Worm (Caenorhabditis elegans) whole organism, late embryonic: ENCODE results near the gene C30G7.2.

Experiments
- C08G9.2 ChIP-seq: sonication (generic microtip); optimal IDR thresholded peaks from 2 replicates; lab custom pipeline; 2016; ENCODE audit warnings: mild to moderate bottlenecking, missing genetic modification characterization, moderate library complexity, missing compliant biosample characterization
- K02D7.2 ChIP-seq: sonication (generic microtip); optimal IDR thresholded peaks from 2 replicates; lab custom pipeline; 2017; ENCODE audit warnings: mild to moderate bottlenecking, missing genetic modification characterization, missing compliant biosample characterization
- K09A11.1 ChIP-seq: sonication (generic microtip); optimal IDR thresholded peaks from 2 replicates; lab custom pipeline; 2017; ENCODE audit warnings: antibody characterized with exemption, mild to moderate bottlenecking, missing genetic modification characterization, missing compliant biosample characterization; ENCODE audit not compliant: insufficient read depth
- T23F11.4 ChIP-seq: fragments of 200-800 bp; sonication (Bioruptor generic); optimal IDR thresholded peaks from 2 replicates; lab custom pipeline; 2018; ENCODE audit warnings: mild to moderate bottlenecking, missing genetic modification characterization, missing compliant biosample characterization
- Y22D7AL.16 ChIP-seq: sonication (generic microtip); optimal IDR thresholded peaks from 2 replicates; lab custom pipeline; 2016; ENCODE audit warnings: missing genetic modification characterization, missing compliant biosample characterization
- ahr-1 ChIP-seq: sonication (generic microtip); optimal IDR thresholded peaks from 2 replicates; lab custom pipeline; 2016; ENCODE audit warnings: missing genetic modification characterization, missing compliant biosample characterization
- ama-1 ChIP-seq: fragments of 150-350 bp; optimal IDR thresholded peaks from 2 replicates; lab custom pipeline; 2014
- ceh-18 ChIP-seq: sonication (generic microtip); optimal IDR thresholded peaks from 2 replicates; lab custom pipeline; 2016; ENCODE audit warnings: missing genetic modification characterization, missing compliant biosample characterization
- ceh-19 ChIP-seq: fragments of 200-800 bp; sonication (Bioruptor generic); optimal IDR thresholded peaks from 2 replicates; lab custom pipeline; 2018; ENCODE audit warnings: mild to moderate bottlenecking, missing genetic modification characterization, missing compliant biosample characterization
- ceh-2 ChIP-seq: sonication (generic microtip); optimal IDR thresholded peaks from 2 replicates; lab custom pipeline; 2016; ENCODE audit warnings: missing genotype, missing genetic modification characterization, missing compliant biosample characterization
- ceh-30 ChIP-seq: fragments of 150-350 bp; optimal IDR thresholded peaks from 2 replicates; lab custom pipeline; 2014; ENCODE audit warnings: missing biosample characterization, missing genetic modification characterization
- ceh-31 ChIP-seq: sonication (generic microtip); optimal IDR thresholded peaks from 2 replicates; lab custom pipeline; 2016; ENCODE audit warnings: missing genetic modification characterization, missing compliant biosample characterization
- ceh-34 ChIP-seq: sonication (generic microtip); optimal IDR thresholded peaks from 2 replicates; lab custom pipeline; 2016; ENCODE audit warnings: mild to moderate bottlenecking, missing genetic modification characterization, missing compliant biosample characterization
- che-1 ChIP-seq: sonication (generic microtip); optimal IDR thresholded peaks from 2 replicates; lab custom pipeline; 2016; ENCODE audit warnings: mild to moderate bottlenecking, missing genetic modification characterization, missing compliant biosample characterization
- dve-1 ChIP-seq: sonication (generic microtip); optimal IDR thresholded peaks from 2 replicates; lab custom pipeline; 2017; ENCODE audit warnings: antibody characterized with exemption, mild to moderate bottlenecking, missing genetic modification characterization, missing compliant biosample characterization
- elt-2 ChIP-seq: sonication (generic microtip); optimal IDR thresholded peaks from 2 replicates; lab custom pipeline; 2016; ENCODE audit warnings: missing genetic modification reagents, missing genetic modification characterization, missing compliant biosample characterization
- elt-4 ChIP-seq: sonication (generic microtip); optimal IDR thresholded peaks from 2 replicates; lab custom pipeline; 2016; ENCODE audit warnings: missing genetic modification characterization, missing compliant biosample characterization
- eyg-1 ChIP-seq: sonication (generic microtip); optimal IDR thresholded peaks from 2 replicates; lab custom pipeline; 2016; ENCODE audit warnings: missing genotype, missing genetic modification characterization, missing compliant biosample characterization
- fax-1 ChIP-seq: sonication (generic microtip); optimal IDR thresholded peaks from 2 replicates; lab custom pipeline; 2016; ENCODE audit warnings: missing genotype, missing genetic modification characterization, missing compliant biosample characterization
- fkh-6 ChIP-seq: sonication (generic microtip); optimal IDR thresholded peaks from 2 replicates; lab custom pipeline; 2016; ENCODE audit warnings: missing genetic modification characterization, missing compliant biosample characterization
- hlh-13 ChIP-seq: fragments of 200-800 bp; sonication (Bioruptor generic); optimal IDR thresholded peaks from 2 replicates; lab custom pipeline; 2018; ENCODE audit warnings: mild to moderate bottlenecking, missing genetic modification characterization, missing compliant biosample characterization
- lim-6 ChIP-seq: sonication (generic microtip); optimal IDR thresholded peaks from 2 replicates; lab custom pipeline; 2016; ENCODE audit warnings: missing genetic modification characterization, missing compliant biosample characterization
- nfya-1 ChIP-seq: sonication (generic microtip); optimal IDR thresholded peaks from 2 replicates; lab custom pipeline; 2017; ENCODE audit warnings: missing genetic modification characterization, mild to moderate bottlenecking, missing compliant biosample characterization, antibody characterized with exemption, moderate library complexity
- nhr-232 ChIP-seq: sonication (generic microtip); optimal IDR thresholded peaks from 2 replicates; lab custom pipeline; 2016; ENCODE audit warnings: missing genetic modification characterization, missing compliant biosample characterization
- npax-4 ChIP-seq: sonication (generic microtip); optimal IDR thresholded peaks from 2 replicates; lab custom pipeline; 2016; ENCODE audit warnings: missing genetic modification characterization, missing compliant biosample characterization
- odd-2 ChIP-seq: sonication (generic microtip); optimal IDR thresholded peaks from 2 replicates; lab custom pipeline; 2017; ENCODE audit warnings: antibody characterized with exemption, mild to moderate bottlenecking, missing genetic modification characterization, missing compliant biosample characterization
- pat-9 ChIP-seq: fragments of 200-800 bp; sonication (Bioruptor generic); optimal IDR thresholded peaks from 2 replicates; lab custom pipeline; 2018; ENCODE audit warnings: mild to moderate bottlenecking, missing genetic modification characterization, moderate library complexity, missing compliant biosample characterization
- pha-2 ChIP-seq: sonication (generic microtip); optimal IDR thresholded peaks from 2 replicates; lab custom pipeline; 2017; ENCODE audit warnings: mild to moderate bottlenecking, missing genetic modification characterization, missing compliant biosample characterization
- pha-4 ChIP-seq: fragments of 150-350 bp; optimal IDR thresholded peaks from 2 replicates; lab custom pipeline; 2018; ENCODE audit warnings: missing biosample characterization, missing genetic modification reagents, missing genetic modification characterization
- pqm-1 ChIP-seq: sonication (generic microtip); optimal IDR thresholded peaks from 2 replicates; lab custom pipeline; 2016; ENCODE audit warnings: missing genetic modification characterization, missing compliant biosample characterization
- pros-1 ChIP-seq: fragments of 150-350 bp; optimal IDR thresholded peaks from 2 replicates; lab custom pipeline; 2014; ENCODE audit warnings: missing biosample characterization, missing genetic modification reagents, missing genetic modification characterization
- sdc-2 ChIP-seq: sonication (generic microtip); optimal IDR thresholded peaks from 2 replicates; lab custom pipeline; 2016; ENCODE audit warnings: missing genotype, missing genetic modification characterization, missing compliant biosample characterization
- syd-9 ChIP-seq: sonication (generic microtip); optimal IDR thresholded peaks from 2 replicates; lab custom pipeline; 2016; ENCODE audit warnings: mild to moderate bottlenecking, missing genetic modification characterization, moderate library complexity, missing compliant biosample characterization
- tbx-2 ChIP-seq: sonication (generic microtip); optimal IDR thresholded peaks from 2 replicates; lab custom pipeline; 2016; ENCODE audit warnings: missing genetic modification characterization, missing compliant biosample characterization
- ttx-3 ChIP-seq: sonication (generic microtip); optimal IDR thresholded peaks from 2 replicates; lab custom pipeline; 2016; ENCODE audit warnings: missing genetic modification reagents, missing genetic modification characterization, missing compliant biosample characterization
- unc-3 ChIP-seq, 2 experiments: fragments of 200-800 bp in 1 of 2; sonication (Bioruptor generic) in 1 of 2; sonication (generic microtip) in 1 of 2; conservative IDR thresholded peaks in 1 of 2; optimal IDR thresholded peaks in 1 of 2; 2 replicates each; pipeline versions ENCODE4 v1.3.6 to Lab custom; 2016 to 2022; ENCODE audit warnings: missing compliant biosample characterization in 2 of 2, missing genetic modification characterization in 2 of 2, missing genetic modification reagents in 1 of 2
- unc-55 ChIP-seq: sonication (generic microtip); optimal IDR thresholded peaks from 2 replicates; lab custom pipeline; 2017; ENCODE audit warnings: missing biosample characterization, missing genetic modification reagents, missing genetic modification characterization
- ztf-16 ChIP-seq: sonication (generic microtip); optimal IDR thresholded peaks from 2 replicates; lab custom pipeline; 2017; ENCODE audit warnings: missing genetic modification characterization, missing compliant biosample characterization

C30G7.2 gene

ce11 chrV:14909331-14909835 lies 27.3 kb upstream of the C30G7.2 start, which contains the start of gene H12D21.9:
Gene H12D21.9 (minus strand): TSS chrV:14909478.
- TF ChIP-seq che-1 (tag; lab: Kevin White, UChicago) (no peak), unc-55 (peak; percentile 16), ceh-18 (tag; lab: Kevin White, UChicago) (peak; percentile 41)

DNA sequence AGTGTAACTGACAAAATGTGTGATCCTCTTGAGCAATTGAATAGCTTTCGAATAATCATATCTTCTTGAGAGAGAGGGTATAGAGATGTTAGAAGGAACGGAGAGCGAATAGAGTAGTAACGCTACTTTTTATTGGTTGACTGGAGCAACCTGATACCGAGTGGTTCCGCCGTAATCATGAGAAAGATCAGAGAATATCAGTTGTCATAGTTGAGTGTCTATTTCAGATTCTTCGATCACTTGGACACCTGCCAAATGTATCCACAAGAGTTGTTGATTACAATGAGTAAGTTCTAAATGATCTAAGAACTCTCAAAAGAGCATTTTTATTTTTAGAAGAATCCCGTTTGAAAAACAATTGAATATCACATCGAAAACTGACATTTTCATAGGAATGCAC lies 25.9 kb upstream of the C30G7.2 start:
- TF ChIP-seq syd-9 (no peak), ceh-31 (no peak), pha-2 (no peak), ama-1 (lab: Kevin White, UChicago) (no peak), sdc-2 (tag; lab: Kevin White, UChicago) (no peak), ceh-19 (no peak), K02D7.2 (tag; lab: Kevin White, UChicago) (no peak), hlh-13 (no peak), pha-4 (tag; lab: Kevin White, UChicago) (no peak), unc-3 (GFP tag; conservative IDR thresholded peaks at IDR 0.05; lab: Robert Waterston, UW) (no peak), unc-3 (tag; optimal IDR thresholded peaks at IDR 0.05; lab: Kevin White, UChicago) (no peak), fkh-6 (no peak), odd-2 (no peak), elt-4 (tag; lab: Kevin White, UChicago) (no peak), ceh-18 (tag; lab: Kevin White, UChicago) (no peak), unc-55 (no peak)

DNA sequence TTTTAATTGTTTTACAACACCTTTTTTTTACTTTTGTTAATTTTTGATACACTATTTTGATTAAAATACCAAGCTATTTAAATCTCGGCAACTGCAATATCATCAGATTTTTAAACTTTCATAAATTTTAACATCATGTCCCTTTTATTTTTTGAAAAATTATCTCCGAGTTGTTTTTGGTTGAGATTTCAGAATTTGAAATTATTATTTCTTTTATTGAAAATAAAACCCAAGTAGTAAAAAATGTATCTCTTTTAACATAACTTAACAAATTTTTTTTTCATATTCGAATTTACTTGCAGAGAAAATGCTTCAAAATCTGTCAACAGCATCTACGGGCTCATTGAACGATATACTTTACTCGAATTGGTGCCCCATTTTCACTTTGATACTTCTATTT lies 21.1 kb upstream of the C30G7.2 start, which contains the start of gene H12D21.11:
Gene H12D21.11 (plus strand): TSS at position 301 of the 400 bp plus-strand sequence.
- TF ChIP-seq ceh-30 (no peak), fkh-6 (no peak), T23F11.4 (GFP tag; lab: Kevin White, UChicago) (no peak), nfya-1 (tag; lab: Kevin White, UChicago) (no peak), K02D7.2 (tag; lab: Kevin White, UChicago) (no peak), elt-2 (tag; lab: Kevin White, UChicago) (no peak), ahr-1 (tag; lab: Kevin White, UChicago) (no peak), npax-4 (tag; lab: Kevin White, UChicago) (no peak), tbx-2 (no peak), C08G9.2 (tag; lab: Kevin White, UChicago) (no peak), pat-9 (tag; lab: Kevin White, UChicago) (no peak), lim-6 (tag; lab: Kevin White, UChicago) (no peak), K09A11.1 (tag; lab: Kevin White, UChicago) (no peak), pha-4 (tag; lab: Kevin White, UChicago) (no peak), pros-1 (tag; lab: Kevin White, UChicago) (no peak), ztf-16 (tag; lab: Kevin White, UChicago) (no peak), unc-3 (GFP tag; conservative IDR thresholded peaks at IDR 0.05; lab: Robert Waterston, UW) (no peak), unc-3 (tag; optimal IDR thresholded peaks at IDR 0.05; lab: Kevin White, UChicago) (no peak), syd-9 (no peak), ama-1 (lab: Kevin White, UChicago) (no peak), dve-1 (tag; lab: Kevin White, UChicago) (no peak)

ce11 chrV:14921509-14921908 lies 15.2 kb upstream of the C30G7.2 start, which contains the start of gene zmp-4:
Gene zmp-4 (minus strand): TSS chrV:14921609.
- TF ChIP-seq dve-1 (tag; lab: Kevin White, UChicago) (no peak), fax-1 (tag; lab: Kevin White, UChicago) (no peak), nhr-232 (no peak), pqm-1 (no peak), C08G9.2 (tag; lab: Kevin White, UChicago) (no peak), Y22D7AL.16 (tag; lab: Kevin White, UChicago) (no peak), ama-1 (lab: Kevin White, UChicago) (no peak), eyg-1 (tag; lab: Kevin White, UChicago) (no peak), ceh-2 (tag; lab: Kevin White, UChicago) (no peak), ceh-34 (no peak), nfya-1 (tag; lab: Kevin White, UChicago) (no peak), ttx-3 (tag; lab: Kevin White, UChicago) (no peak)
